Worm (Caenorhabditis elegans) whole organism, L4 larva: ENCODE data around the gene lir-1.

Source experiments
- F10B5.3 ChIP-seq: sonication (generic microtip); optimal IDR thresholded peaks from 2 replicates; lab custom pipeline; 2016; ENCODE audit warnings: mild to moderate bottlenecking, missing genetic modification characterization, missing compliant biosample characterization
- F26F4.8 ChIP-seq: fragments of 200-800 bp; sonication (Bioruptor generic); conservative IDR thresholded peaks from 2 replicates; pipeline ENCODE4 v1.3.6; 2022; ENCODE audit warnings: missing genetic modification characterization, missing compliant biosample characterization
- R02D3.7 ChIP-seq: fragments of 150-350 bp; sonication (generic microtip); optimal IDR thresholded peaks from 3 replicates; lab custom pipeline; 2014; ENCODE audit warnings: missing biosample characterization, missing genetic modification characterization
- T20F7.1 ChIP-seq: fragments of 200-800 bp; sonication (Bioruptor generic); optimal IDR thresholded peaks from 2 replicates; lab custom pipeline; 2018; ENCODE audit warnings: mild to moderate bottlenecking, missing genetic modification characterization, missing compliant biosample characterization
- T26A8.4 ChIP-seq: fragments of 200-800 bp; sonication (Bioruptor generic); IDR thresholded peaks from 2 replicates; pipeline ENCODE4 v1.3.6; 2022; ENCODE audit warnings: missing genetic modification characterization, missing compliant biosample characterization
- aha-1 ChIP-seq: fragments of 150-350 bp; peaks from one replicate; lab custom pipeline; 2014; ENCODE audit warnings: missing biosample characterization, missing genetic modification characterization
- attf-4 ChIP-seq: sonication (generic microtip); optimal IDR thresholded peaks from 3 replicates; lab custom pipeline; 2017; ENCODE audit warnings: missing biosample characterization, missing genetic modification characterization
- daf-12 ChIP-seq: fragments of 150-350 bp; optimal IDR thresholded peaks from 2 replicates; lab custom pipeline; 2014; ENCODE audit warnings: missing biosample characterization, missing genetic modification reagents, missing genetic modification characterization
- daf-16 ChIP-seq, 3 experiments: sonication (generic microtip); optimal IDR thresholded peaks; 2 replicates each; lab custom pipeline; 2016 to 2017; ENCODE audit warnings: missing genetic modification characterization in 3 of 3, missing genetic modification reagents in 3 of 3, mild to moderate bottlenecking in 2 of 3, missing compliant biosample characterization in 2 of 3, missing biosample characterization in 1 of 3, moderate library complexity in 1 of 3
- dpl-1 ChIP-seq: fragments of 150-350 bp; optimal IDR thresholded peaks from 2 replicates; lab custom pipeline; 2014; ENCODE audit warnings: missing biosample characterization, missing genetic modification reagents, missing genetic modification characterization
- dve-1 ChIP-seq: sonication (generic microtip); optimal IDR thresholded peaks from 2 replicates; lab custom pipeline; 2017; ENCODE audit warnings: antibody characterized with exemption, mild to moderate bottlenecking, missing genetic modification characterization, missing compliant biosample characterization; ENCODE audit not compliant: insufficient read depth
- fkh-10 ChIP-seq: fragments of 150-350 bp; optimal IDR thresholded peaks from 2 replicates; lab custom pipeline; 2014; ENCODE audit warnings: missing biosample characterization, missing genetic modification reagents, missing genetic modification characterization
- hif-1 ChIP-seq, 2 experiments: sonication (generic microtip); optimal IDR thresholded peaks; 2 replicates each; lab custom pipeline; 2016 to 2017; ENCODE audit warnings: missing compliant biosample characterization in 2 of 2, missing genetic modification characterization in 2 of 2, missing genetic modification reagents in 2 of 2, missing genotype in 2 of 2, mild to moderate bottlenecking in 1 of 2
- hlh-11 ChIP-seq: fragments of 200-800 bp; sonication (Bioruptor generic); optimal IDR thresholded peaks from 2 replicates; lab custom pipeline; 2018; ENCODE audit warnings: mild to moderate bottlenecking, missing genetic modification characterization, missing compliant biosample characterization
- hlh-30 ChIP-seq: sonication (generic microtip); optimal IDR thresholded peaks from 2 replicates; lab custom pipeline; 2017; ENCODE audit warnings: antibody characterized with exemption, mild to moderate bottlenecking, missing genetic modification characterization, missing compliant biosample characterization; ENCODE audit not compliant: insufficient read depth
- hmg-1.1 ChIP-seq: fragments of 200-800 bp; sonication (Bioruptor generic); IDR thresholded peaks from 2 replicates; pipeline ENCODE4 v1.3.6; 2022; ENCODE audit warnings: missing genetic modification reagents, missing genetic modification characterization, missing compliant biosample characterization
- lin-13 ChIP-seq: fragments of 150-350 bp; optimal IDR thresholded peaks from 2 replicates; lab custom pipeline; 2014; ENCODE audit warnings: missing biosample characterization, missing genetic modification reagents, missing genetic modification characterization
- lin-15B ChIP-seq: fragments of 150-350 bp; sonication (generic microtip); optimal IDR thresholded peaks from 3 replicates; lab custom pipeline; 2014; ENCODE audit warnings: missing biosample characterization, missing genetic modification characterization
- lin-39 ChIP-seq: fragments of 150-350 bp; optimal IDR thresholded peaks from 2 replicates; lab custom pipeline; 2014; ENCODE audit warnings: missing biosample characterization, missing genetic modification reagents, missing genetic modification characterization
- lsy-2 ChIP-seq, 2 experiments: fragments of 150-350 bp in 1 of 2; sonication (generic microtip) in 1 of 2; optimal IDR thresholded peaks; 2 replicates each; lab custom pipeline; 2014 to 2017; ENCODE audit warnings: missing biosample characterization in 2 of 2, missing genetic modification characterization in 2 of 2
- mdl-1 ChIP-seq, 2 experiments: fragments of 150-350 bp in 1 of 2; sonication (generic microtip) in 1 of 2; optimal IDR thresholded peaks; 2 replicates each; lab custom pipeline; 2014 to 2017; ENCODE audit warnings: missing biosample characterization in 2 of 2, missing genetic modification characterization in 2 of 2
- mep-1 ChIP-seq: fragments of 150-350 bp; sonication (generic microtip); optimal IDR thresholded peaks from 3 replicates; lab custom pipeline; 2014; ENCODE audit warnings: missing biosample characterization, missing genetic modification characterization
- mes-2 ChIP-seq: sonication (generic microtip); optimal IDR thresholded peaks from 2 replicates; lab custom pipeline; 2016; ENCODE audit warnings: missing genotype, mild to moderate bottlenecking, missing genetic modification characterization, missing compliant biosample characterization; ENCODE audit not compliant: poor library complexity, severe bottlenecking
- mxl-3 ChIP-seq: fragments of 200-800 bp; sonication (Bioruptor generic); optimal IDR thresholded peaks from 2 replicates; lab custom pipeline; 2018; ENCODE audit warnings: mild to moderate bottlenecking, missing genetic modification characterization, missing compliant biosample characterization
- nhr-25 ChIP-seq: sonication (generic microtip); optimal IDR thresholded peaks from 2 replicates; lab custom pipeline; 2017; ENCODE audit warnings: missing genetic modification characterization, mild to moderate bottlenecking, missing compliant biosample characterization, antibody characterized with exemption, moderate library complexity, borderline replicate concordance; ENCODE audit not compliant: insufficient read depth
- nhr-28 ChIP-seq: fragments of 150-350 bp; optimal IDR thresholded peaks from 2 replicates; lab custom pipeline; 2014; ENCODE audit warnings: missing biosample characterization, missing genetic modification characterization
- nhr-41 ChIP-seq: fragments of 200-800 bp; sonication (Bioruptor generic); IDR thresholded peaks from 2 replicates; pipeline ENCODE4 v1.3.6; 2022; ENCODE audit warnings: missing genetic modification reagents, missing genetic modification characterization, missing compliant biosample characterization
- nhr-48 ChIP-seq: sonication (generic microtip); optimal IDR thresholded peaks from 2 replicates; lab custom pipeline; 2016; ENCODE audit warnings: mild to moderate bottlenecking, missing genetic modification characterization, missing compliant biosample characterization
- nhr-6 ChIP-seq: fragments of 150-350 bp; optimal IDR thresholded peaks from 2 replicates; lab custom pipeline; 2014; ENCODE audit warnings: missing biosample characterization, missing genetic modification characterization
- nhr-77 ChIP-seq: fragments of 150-350 bp; optimal IDR thresholded peaks from 2 replicates; lab custom pipeline; 2014; ENCODE audit warnings: missing biosample characterization, missing genetic modification characterization
- rbr-2 ChIP-seq: sonication (generic microtip); optimal IDR thresholded peaks from 2 replicates; lab custom pipeline; 2016; ENCODE audit warnings: missing genotype, missing genetic modification characterization, missing compliant biosample characterization
- set-16 ChIP-seq: fragments of 200-800 bp; sonication (Bioruptor generic); IDR thresholded peaks from 2 replicates; pipeline ENCODE4 v1.3.6; 2022; ENCODE audit warnings: missing genetic modification reagents, missing genetic modification characterization, missing compliant biosample characterization
- spr-1 ChIP-seq: sonication (generic microtip); optimal IDR thresholded peaks from 2 replicates; lab custom pipeline; 2016; ENCODE audit warnings: mild to moderate bottlenecking, missing genetic modification characterization, missing compliant biosample characterization
- spr-3 ChIP-seq: fragments of 200-800 bp; sonication (Bioruptor generic); optimal IDR thresholded peaks from 2 replicates; lab custom pipeline; 2018; ENCODE audit warnings: mild to moderate bottlenecking, missing genetic modification characterization, missing compliant biosample characterization
- unc-62 ChIP-seq, 3 experiments: fragments of 150-350 bp in 1 of 3; sonication (generic microtip); optimal IDR thresholded peaks in 2 of 3; peaks in 1 of 3; 1 replicate in 1 of 3; 2 replicates in 2 of 3; lab custom pipeline; 2014 to 2017; ENCODE audit warnings: missing biosample characterization in 3 of 3, missing genetic modification characterization in 3 of 3, missing genetic modification reagents in 3 of 3, missing genotype in 1 of 3
- zfp-3 ChIP-seq: fragments of 200-800 bp; sonication (Bioruptor generic); conservative IDR thresholded peaks from 2 replicates; pipeline ENCODE4 v1.3.6; 2022; ENCODE audit warnings: missing genetic modification reagents, missing genetic modification characterization, missing compliant biosample characterization

lir-1 gene

ce11 chrII:7666338-7666737 is 5.5 kb upstream of the lir-1 start:
- TF ChIP-seq T20F7.1 (GFP tag; lab: Kevin White, UChicago) = no peak
- peak; percentile 88 for TF ChIP-seq aha-1 (tag; lab: Kevin White, UChicago)
- TF ChIP-seq spr-1 (tag; lab: Kevin White, UChicago) = no peak
- no peak for TF ChIP-seq F10B5.3 (tag; lab: Kevin White, UChicago)
- TF ChIP-seq hlh-11 = no peak
- TF ChIP-seq lin-15B (tag; lab: Kevin White, UChicago) = no peak
- peak in 1 of 2 experiments; percentile 95 for TF ChIP-seq unc-62 (GFP tag; optimal IDR thresholded peaks at IDR 0.05 in 1 of 2; lab: Kevin White, UChicago)
- TF ChIP-seq unc-62 (tag; optimal IDR thresholded peaks at IDR 0.05; lab: Kevin White, UChicago) = no peak
- TF ChIP-seq R02D3.7 (tag; lab: Kevin White, UChicago) = no peak
- TF ChIP-seq set-16 = no peak

ce11 chrII:7666967-7667366 is 4.8 kb upstream of the lir-1 start, which contains the start of gene lir-2:
Gene lir-2 (plus strand): TSS chrII:7667267.
- TF ChIP-seq mep-1 (tag; lab: Kevin White, UChicago) (peak; percentile 17), nhr-48 (tag; lab: Kevin White, UChicago) (no peak), attf-4 (tag; lab: Kevin White, UChicago) (no peak), daf-12 (no peak), hlh-30 (tag; lab: Kevin White, UChicago) (peak; percentile 17), fkh-10 (GFP tag; lab: Kevin White, UChicago) (no peak), nhr-41 (GFP tag; lab: Robert Waterston, UW) (no peak)

ce11 chrII:7669409-7669808 is 2.4 kb upstream of the lir-1 start:
- TF ChIP-seq daf-16 (GFP tag; optimal IDR thresholded peaks at IDR 0.05; lab: Kevin White, UChicago) (no peak), daf-16 (tag; optimal IDR thresholded peaks at IDR 0.05; lab: Kevin White, UChicago) (peak; percentile 23), unc-62 (GFP tag; optimal IDR thresholded peaks at IDR 0.05 in 1 of 2; lab: Kevin White, UChicago) (peak in 1 of 2 experiments; percentile 28), unc-62 (tag; optimal IDR thresholded peaks at IDR 0.05; lab: Kevin White, UChicago) (no peak), spr-3 (GFP tag; lab: Kevin White, UChicago) (no peak), dpl-1 (GFP tag; lab: Kevin White, UChicago) (peak; percentile 18), nhr-6 (peak; percentile 31), hlh-11 (peak; percentile 50), aha-1 (tag; lab: Kevin White, UChicago) (peak; percentile 57), nhr-28 (peak; percentile 57), hif-1 (tag; optimal IDR thresholded peaks at IDR 0.05; lab: Kevin White, UChicago) (peak in 1 of 2 experiments; percentile 11), hmg-1.1 (GFP tag; lab: Robert Waterston, UW) (peak; percentile 52), lsy-2 (tag; optimal IDR thresholded peaks at IDR 0.05; lab: Kevin White, UChicago) (peak in 1 of 2 experiments; percentile 58), nhr-48 (tag; lab: Kevin White, UChicago) (no peak), mxl-3 (peak; percentile 0), lin-13 (GFP tag; lab: Kevin White, UChicago) (peak; percentile 53), rbr-2 (peak; percentile 48), F26F4.8 (no peak), mep-1 (tag; lab: Kevin White, UChicago) (peak; percentile 68), mes-2 (tag; lab: Kevin White, UChicago) (peak; percentile 63), zfp-3 (GFP tag; lab: Robert Waterston, UW) (no peak), dve-1 (tag; lab: Kevin White, UChicago) (peak; percentile 50), mdl-1 (tag; optimal IDR thresholded peaks at IDR 0.05; lab: Kevin White, UChicago) (peak in 1 of 2 experiments; percentile 34), hlh-30 (tag; lab: Kevin White, UChicago) (peak; percentile 38), lin-39 (tag; lab: Kevin White, UChicago) (no peak), nhr-77 (tag; lab: Kevin White, UChicago) (peak; percentile 63), daf-12 (no peak), T26A8.4 (GFP tag; lab: Robert Waterston, UW) (no peak), nhr-25 (peak; percentile 40)
